Worm (Caenorhabditis elegans) whole organism, young adult: ENCODE results near the gene lin-33.

ENCODE experiments used
- F23B12.7 ChIP-seq: sonication (generic microtip); optimal IDR thresholded peaks from 2 replicates; lab custom pipeline; 2017; ENCODE audit warnings: missing genetic modification characterization, mild to moderate bottlenecking, missing compliant biosample characterization, antibody characterized with exemption, moderate library complexity; ENCODE audit not compliant: insufficient read depth
- F37B4.10 ChIP-seq: fragments of 200-800 bp; sonication (Bioruptor generic); IDR thresholded peaks from 2 replicates; pipeline ENCODE4 v1.3.6; 2022; ENCODE audit warnings: missing genetic modification characterization, missing compliant biosample characterization
- F52B5.7 ChIP-seq: sonication (generic microtip); optimal IDR thresholded peaks from 2 replicates; lab custom pipeline; 2016; ENCODE audit warnings: mild to moderate bottlenecking, missing genetic modification characterization, missing compliant biosample characterization
- F55B11.4 ChIP-seq: sonication (generic microtip); optimal IDR thresholded peaks from 2 replicates; lab custom pipeline; 2016; ENCODE audit warnings: missing compliant biosample characterization, missing genetic modification characterization, borderline replicate concordance; ENCODE audit not compliant: insufficient read depth
- F57A8.1 ChIP-seq: fragments of 200-800 bp; sonication (Bioruptor generic); optimal IDR thresholded peaks from 2 replicates; lab custom pipeline; 2018; ENCODE audit warnings: mild to moderate bottlenecking, missing genetic modification characterization, moderate library complexity, missing compliant biosample characterization
- K12H6.12 ChIP-seq: fragments of 200-800 bp; sonication (Bioruptor generic); optimal IDR thresholded peaks from 2 replicates; lab custom pipeline; 2018; ENCODE audit warnings: mild to moderate bottlenecking, missing genetic modification characterization, missing compliant biosample characterization
- T26A5.8 ChIP-seq: sonication (generic microtip); optimal IDR thresholded peaks from 2 replicates; lab custom pipeline; 2016; ENCODE audit warnings: missing genetic modification characterization, missing compliant biosample characterization
- Y56A3A.18 ChIP-seq: fragments of 200-800 bp; sonication (Bioruptor generic); IDR thresholded peaks from 2 replicates; pipeline ENCODE4 v1.3.6; 2022; ENCODE audit warnings: missing genetic modification reagents, missing genetic modification characterization, missing compliant biosample characterization
- Y67H2A.10 ChIP-seq: fragments of 200-800 bp; sonication (Bioruptor generic); conservative IDR thresholded peaks from 2 replicates; pipeline ENCODE4 v1.3.6; 2022; ENCODE audit warnings: missing genetic modification reagents, missing genetic modification characterization, missing compliant biosample characterization
- Y95B8A.8 ChIP-seq: fragments of 200-800 bp; sonication (Bioruptor generic); IDR thresholded peaks from 2 replicates; pipeline ENCODE4 v1.3.6; 2022; ENCODE audit warnings: missing genetic modification reagents, missing genetic modification characterization, missing compliant biosample characterization
- ZK185.1 ChIP-seq: sonication (generic microtip); optimal IDR thresholded peaks from 2 replicates; lab custom pipeline; 2016; ENCODE audit warnings: mild to moderate bottlenecking, missing genetic modification characterization, missing compliant biosample characterization; ENCODE audit not compliant: poor library complexity, severe bottlenecking
- akir-1 ChIP-seq: fragments of 200-800 bp; sonication (Bioruptor generic); optimal IDR thresholded peaks from 2 replicates; lab custom pipeline; 2018; ENCODE audit warnings: mild to moderate bottlenecking, missing genetic modification characterization, moderate library complexity, missing compliant biosample characterization
- attf-3 ChIP-seq: fragments of 200-800 bp; sonication (Bioruptor generic); conservative IDR thresholded peaks from 2 replicates; pipeline ENCODE4 v1.3.6; 2022; ENCODE audit warnings: missing genetic modification reagents, missing genetic modification characterization, missing compliant biosample characterization
- bed-2 ChIP-seq: fragments of 200-800 bp; sonication (Bioruptor generic); IDR thresholded peaks from 2 replicates; pipeline ENCODE4 v1.3.6; 2022; ENCODE audit warnings: missing genetic modification reagents, missing genetic modification characterization, missing compliant biosample characterization
- ceh-91 ChIP-seq: fragments of 200-800 bp; sonication (Bioruptor generic); IDR thresholded peaks from 2 replicates; pipeline ENCODE4 v1.3.6; 2022; ENCODE audit warnings: missing genetic modification reagents, missing genetic modification characterization, missing compliant biosample characterization
- chd-7 ChIP-seq: sonication (generic microtip); optimal IDR thresholded peaks from 2 replicates; lab custom pipeline; 2016; ENCODE audit warnings: mild to moderate bottlenecking, missing genetic modification characterization, moderate library complexity, missing compliant biosample characterization
- dox-1 ChIP-seq: fragments of 200-800 bp; sonication (Bioruptor generic); IDR thresholded peaks from 2 replicates; pipeline ENCODE4 v1.3.6; 2022; ENCODE audit warnings: missing genetic modification reagents, missing genetic modification characterization, missing compliant biosample characterization
- efl-1 ChIP-seq: fragments of 150-350 bp; optimal IDR thresholded peaks from 2 replicates; lab custom pipeline; 2014; ENCODE audit warnings: missing biosample characterization, missing genetic modification reagents, missing genetic modification characterization
- ets-4 ChIP-seq: fragments of 200-800 bp; sonication (Bioruptor generic); optimal IDR thresholded peaks from 2 replicates; lab custom pipeline; 2018; ENCODE audit warnings: mild to moderate bottlenecking, missing genetic modification characterization, missing compliant biosample characterization
- hlh-12 ChIP-seq: sonication (generic microtip); optimal IDR thresholded peaks from 2 replicates; lab custom pipeline; 2016; ENCODE audit warnings: missing genetic modification characterization, missing compliant biosample characterization
- hmg-1.2 ChIP-seq: fragments of 200-800 bp; sonication (Bioruptor generic); IDR thresholded peaks from 2 replicates; pipeline ENCODE4 v1.3.6; 2022; ENCODE audit warnings: missing genetic modification reagents, missing genetic modification characterization, missing compliant biosample characterization
- let-526 ChIP-seq: fragments of 200-800 bp; sonication (Bioruptor generic); IDR thresholded peaks from 2 replicates; pipeline ENCODE4 v1.3.6; 2022; ENCODE audit warnings: missing genetic modification reagents, missing genetic modification characterization, missing compliant biosample characterization
- lin-26 ChIP-seq: fragments of 200-800 bp; sonication (Bioruptor generic); IDR thresholded peaks from 2 replicates; pipeline ENCODE4 v1.3.6; 2022; ENCODE audit warnings: missing genetic modification reagents, missing genetic modification characterization, missing compliant biosample characterization
- lin-35 ChIP-seq, 3 experiments: fragments of 150-350 bp in 2 of 3; sonication (generic microtip) in 1 of 3; optimal IDR thresholded peaks; 2 replicates each; lab custom pipeline; 2014 to 2018; ENCODE audit warnings: missing biosample characterization in 3 of 3, missing genetic modification characterization in 3 of 3, missing genetic modification reagents in 3 of 3
- lin-40 ChIP-seq: sonication (generic microtip); optimal IDR thresholded peaks from 2 replicates; lab custom pipeline; 2016; ENCODE audit warnings: missing genetic modification characterization, mild to moderate bottlenecking, missing compliant biosample characterization, missing genotype, missing genetic modification reagents
- lin-54 ChIP-seq: fragments of 200-800 bp; sonication (Bioruptor generic); optimal IDR thresholded peaks from 2 replicates; lab custom pipeline; 2018; ENCODE audit warnings: mild to moderate bottlenecking, missing genetic modification characterization, missing compliant biosample characterization
- lsl-1 ChIP-seq: fragments of 200-800 bp; sonication (Bioruptor generic); optimal IDR thresholded peaks from 2 replicates; lab custom pipeline; 2018; ENCODE audit warnings: mild to moderate bottlenecking, missing genetic modification characterization, moderate library complexity, missing compliant biosample characterization
- madf-10 ChIP-seq: sonication (generic microtip); optimal IDR thresholded peaks from 2 replicates; lab custom pipeline; 2016; ENCODE audit warnings: mild to moderate bottlenecking, missing genetic modification characterization, missing compliant biosample characterization
- madf-6 ChIP-seq: fragments of 200-800 bp; sonication (Bioruptor generic); IDR thresholded peaks from 2 replicates; pipeline ENCODE4 v1.3.6; 2022; ENCODE audit warnings: missing genetic modification reagents, missing genetic modification characterization, missing compliant biosample characterization
- nfya-2 ChIP-seq: fragments of 200-800 bp; sonication (Bioruptor generic); IDR thresholded peaks from 2 replicates; pipeline ENCODE4 v1.3.6; 2022; ENCODE audit warnings: missing genetic modification reagents, missing genetic modification characterization, missing compliant biosample characterization
- nfyb-1 ChIP-seq: fragments of 200-800 bp; sonication (Bioruptor generic); IDR thresholded peaks from 2 replicates; pipeline ENCODE4 v1.3.6; 2022; ENCODE audit warnings: missing genetic modification reagents, missing genetic modification characterization, missing compliant biosample characterization
- nhr-90 ChIP-seq: sonication (generic microtip); optimal IDR thresholded peaks from 2 replicates; lab custom pipeline; 2016; ENCODE audit warnings: missing genotype, mild to moderate bottlenecking, missing genetic modification characterization, missing compliant biosample characterization
- repo-1 ChIP-seq: sonication (generic microtip); optimal IDR thresholded peaks from 2 replicates; lab custom pipeline; 2017; ENCODE audit warnings: mild to moderate bottlenecking, missing genetic modification characterization, missing compliant biosample characterization
- sea-2 ChIP-seq: fragments of 200-800 bp; sonication (Bioruptor generic); IDR thresholded peaks from 2 replicates; pipeline ENCODE4 v1.3.6; 2022; ENCODE audit warnings: missing genetic modification characterization, missing compliant biosample characterization
- snpc-1.3 ChIP-seq: sonication (generic microtip); optimal IDR thresholded peaks from 2 replicates; lab custom pipeline; 2017; ENCODE audit warnings: missing genetic modification characterization, mild to moderate bottlenecking, missing compliant biosample characterization, antibody characterized with exemption, moderate library complexity, missing genotype, missing genetic modification reagents; ENCODE audit not compliant: insufficient read depth
- zfh-2 ChIP-seq: fragments of 200-800 bp; sonication (Bioruptor generic); conservative IDR thresholded peaks from 2 replicates; pipeline ENCODE4 v1.3.6; 2022; ENCODE audit warnings: missing genetic modification reagents, missing genetic modification characterization, missing compliant biosample characterization
- ztf-26 ChIP-seq: sonication (generic microtip); optimal IDR thresholded peaks from 2 replicates; lab custom pipeline; 2017; ENCODE audit warnings: missing genetic modification characterization, missing compliant biosample characterization

The lin-33 gene

ce11 chrIV:5952966-5953365 lies 22.5 kb downstream of the lin-33 start:
- no peak for TF ChIP-seq hmg-1.2
- TF ChIP-seq ceh-91 (GFP tag; lab: Robert Waterston, UW): no peak
- TF ChIP-seq F57A8.1 (GFP tag; lab: Kevin White, UChicago): no peak
- TF ChIP-seq lin-35 (GFP tag; optimal IDR thresholded peaks at IDR 0.05; lab: Kevin White, UChicago): peak in 1 of 3 experiments; percentile 36
- peak; percentile 32 for TF ChIP-seq lin-40 (tag; lab: Kevin White, UChicago)
- no peak for TF ChIP-seq akir-1 (GFP tag; lab: Kevin White, UChicago)
- no peak for TF ChIP-seq lsl-1 (GFP tag; lab: Kevin White, UChicago)
- no peak for TF ChIP-seq nhr-90 (tag; lab: Kevin White, UChicago)
- TF ChIP-seq attf-3 (GFP tag; lab: Robert Waterston, UW): no peak
- TF ChIP-seq K12H6.12 (tag; lab: Kevin White, UChicago): peak; percentile 30

- TF ChIP-seq efl-1 (no peak), hlh-12 (no peak), madf-10 (no peak), chd-7 (tag; lab: Kevin White, UChicago) (no peak), Y67H2A.10 (GFP tag; lab: Robert Waterston, UW) (no peak), akir-1 (GFP tag; lab: Kevin White, UChicago) (no peak), bed-2 (GFP tag; lab: Robert Waterston, UW) (no peak), F55B11.4 (tag; lab: Kevin White, UChicago) (no peak), Y95B8A.8 (GFP tag; lab: Robert Waterston, UW) (no peak), snpc-1.3 (tag; lab: Kevin White, UChicago) (no peak), ZK185.1 (tag; lab: Kevin White, UChicago) (no peak), lin-54 (no peak), sea-2 (no peak), nfyb-1 (GFP tag; lab: Robert Waterston, UW) (no peak), dox-1 (GFP tag; lab: Robert Waterston, UW) (no peak), repo-1 (tag; lab: Kevin White, UChicago) (no peak), nfya-2 (GFP tag; lab: Robert Waterston, UW) (no peak)
Observed at ce11 chrIV:5954743-5955142, 24.3 kb downstream of the lin-33 start.

- TF ChIP-seq F37B4.10 (no peak), sea-2 (no peak), Y56A3A.18 (GFP tag; lab: Robert Waterston, UW) (no peak), madf-6 (GFP tag; lab: Robert Waterston, UW) (no peak), let-526 (GFP tag; lab: Robert Waterston, UW) (no peak), F23B12.7 (tag; lab: Kevin White, UChicago) (no peak), lin-26 (GFP tag; lab: Robert Waterston, UW) (no peak)
- TF ChIP-seq, all 124 proteins: peak for 0
Observed at ce11 chrIV:5959951-5960350, 29.5 kb downstream of the lin-33 start.

ce11 chrIV:5962219-5962945 lies 31.9 kb downstream of the lin-33 start, which contains the start of gene K02B2.6:
TSS of gene K02B2.6 (minus strand) at chrIV:5962269.
- TF ChIP-seq F52B5.7 (tag; lab: Kevin White, UChicago): no peak
- TF ChIP-seq snpc-1.3 (tag; lab: Kevin White, UChicago): no peak
- TF ChIP-seq T26A5.8: no peak
- TF ChIP-seq zfh-2 (GFP tag; lab: Robert Waterston, UW): peak; percentile 81
- no peak for TF ChIP-seq madf-10
- TF ChIP-seq ztf-26: no peak
- TF ChIP-seq hmg-1.2: no peak
- no peak for TF ChIP-seq ets-4 (GFP tag; lab: Kevin White, UChicago)
- TF ChIP-seq, all 124 proteins: peak for 1
